Fruit fly (Drosophila melanogaster) whole organism: ENCODE results near the gene fwe.

Source experiments
- CG8478 ChIP-seq: fragments of >200 bp; optimal IDR thresholded peaks from 2 replicates; lab custom pipeline; 2018; ENCODE audit warnings: inconsistent platforms
- pan ChIP-seq: fragments of >200 bp; optimal IDR thresholded peaks from 2 replicates; lab custom pipeline; 2017
- psq ChIP-seq: fragments of >200 bp; optimal IDR thresholded peaks from 2 replicates; lab custom pipeline; 2017
- usp ChIP-seq: fragments of >200 bp; optimal IDR thresholded peaks from 2 replicates; lab custom pipeline; 2017; ENCODE audit warnings: missing biosample characterization, missing genetic modification characterization, mixed read lengths

DNA sequence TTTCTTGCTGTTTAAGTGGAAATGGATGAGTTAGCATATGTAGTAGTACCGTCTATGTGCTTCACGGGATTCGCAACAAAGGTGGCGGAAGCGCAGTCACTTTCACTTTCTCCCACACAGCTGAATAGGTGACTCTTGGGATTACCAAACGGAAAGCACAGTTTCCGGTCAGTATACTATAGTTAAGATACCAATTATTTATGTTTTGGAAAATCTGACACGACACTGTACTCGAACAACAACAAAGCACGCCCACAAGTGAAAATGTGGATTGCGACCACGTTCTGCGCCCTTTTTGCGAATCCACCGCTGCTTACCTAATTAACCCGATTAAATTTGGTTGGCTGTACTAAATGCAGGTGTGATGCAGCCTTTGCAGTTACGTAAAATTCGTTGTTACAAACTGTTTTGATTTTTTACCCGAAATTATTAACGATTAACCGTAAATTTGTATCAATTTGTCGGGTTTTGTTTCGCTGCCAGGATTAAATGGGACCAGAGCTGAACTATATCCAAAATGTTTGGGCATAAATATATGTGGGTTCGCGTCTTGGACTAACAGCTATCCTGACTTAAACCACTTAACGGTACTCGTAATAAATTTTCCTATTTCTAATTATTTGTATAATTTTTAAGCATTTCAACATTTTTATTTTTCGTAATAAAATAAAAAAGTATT, 18.8 kb upstream of the fwe start, which contains the start of gene CG18081:
- no peak for TF ChIP-seq usp (GFP tag; lab: Kevin White, UChicago)
- no peak for TF ChIP-seq pan
- TF ChIP-seq psq (lab: Kevin White, UChicago) = no peak
- no peak for TF ChIP-seq CG8478 (lab: Kevin White, UChicago)
